Worm (Caenorhabditis elegans) whole organism, L1 larva: ENCODE data around the gene melo-1.

Experiments
- alr-1 ChIP-seq: fragments of 200-800 bp; sonication (Bioruptor generic); optimal IDR thresholded peaks from 2 replicates; lab custom pipeline; 2018; ENCODE audit warnings: borderline replicate concordance, mild to moderate bottlenecking, missing genetic modification characterization, missing compliant biosample characterization
- ama-1 ChIP-seq: fragments of 150-350 bp; optimal IDR thresholded peaks from 2 replicates; lab custom pipeline; 2014
- ceh-88 ChIP-seq: fragments of 200-800 bp; sonication (Bioruptor generic); IDR thresholded peaks from 2 replicates; pipeline ENCODE4 v1.3.6; 2022; ENCODE audit warnings: missing genetic modification characterization, missing compliant biosample characterization
- ceh-90 ChIP-seq: sonication (generic microtip); optimal IDR thresholded peaks from 2 replicates; lab custom pipeline; 2016; ENCODE audit warnings: missing genetic modification characterization, missing compliant biosample characterization
- dsc-1 ChIP-seq: sonication (generic microtip); optimal IDR thresholded peaks from 2 replicates; lab custom pipeline; 2016; ENCODE audit warnings: mild to moderate bottlenecking, missing genetic modification characterization, missing compliant biosample characterization
- efl-1 ChIP-seq, 4 experiments: fragments of 150-350 bp; optimal IDR thresholded peaks in 3 of 4; peaks in 1 of 4; 1 replicate in 1 of 4; 2 replicates in 3 of 4; lab custom pipeline; 2014; ENCODE audit warnings: missing biosample characterization in 2 of 4, missing genetic modification characterization in 2 of 4, missing genetic modification reagents in 2 of 4
- egl-13 ChIP-seq: sonication (generic microtip); optimal IDR thresholded peaks from 2 replicates; lab custom pipeline; 2016; ENCODE audit warnings: missing genotype, missing genetic modification reagents, missing genetic modification characterization, missing compliant biosample characterization
- egl-27 ChIP-seq, 2 experiments: fragments of 150-350 bp in 1 of 2; sonication (generic microtip); optimal IDR thresholded peaks; 3 replicates each; lab custom pipeline; 2017 to 2018; ENCODE audit warnings: missing biosample characterization in 2 of 2, missing genetic modification characterization in 2 of 2, missing genetic modification reagents in 2 of 2
- elt-3 ChIP-seq, 6 experiments: fragments of 150-350 bp in 1 of 6; sonication (generic microtip); optimal IDR thresholded peaks; 2 replicates each; lab custom pipeline; 2017 to 2018; ENCODE audit warnings: missing biosample characterization in 6 of 6, missing genetic modification characterization in 6 of 6, inconsistent platforms in 1 of 6
- ets-5 ChIP-seq: fragments of 200-800 bp; sonication (Bioruptor generic); IDR thresholded peaks from 2 replicates; pipeline ENCODE4 v1.3.6; 2022; ENCODE audit warnings: missing genetic modification characterization, missing compliant biosample characterization
- fkh-4 ChIP-seq: sonication (generic microtip); optimal IDR thresholded peaks from 2 replicates; lab custom pipeline; 2016; ENCODE audit warnings: missing compliant biosample characterization, missing genetic modification characterization, borderline replicate concordance
- hlh-17 ChIP-seq: fragments of 200-800 bp; sonication (Bioruptor generic); optimal IDR thresholded peaks from 2 replicates; lab custom pipeline; 2018; ENCODE audit warnings: missing genetic modification characterization, mild to moderate bottlenecking, missing compliant biosample characterization, moderate library complexity, borderline replicate concordance
- lin-13 ChIP-seq: fragments of 150-350 bp; optimal IDR thresholded peaks from 2 replicates; lab custom pipeline; 2014; ENCODE audit warnings: missing biosample characterization, missing genetic modification reagents, missing genetic modification characterization
- lin-14 ChIP-seq: fragments of 200-800 bp; sonication (Bioruptor generic); optimal IDR thresholded peaks from 2 replicates; lab custom pipeline; 2018; ENCODE audit warnings: mild to moderate bottlenecking, missing genetic modification characterization, moderate library complexity, missing compliant biosample characterization
- lin-15B ChIP-seq: fragments of 150-350 bp; sonication (generic microtip); optimal IDR thresholded peaks from 3 replicates; lab custom pipeline; 2014; ENCODE audit warnings: missing biosample characterization, missing genetic modification characterization
- lin-39 ChIP-seq: fragments of 150-350 bp; optimal IDR thresholded peaks from 2 replicates; lab custom pipeline; 2014; ENCODE audit warnings: missing biosample characterization, missing genetic modification reagents, missing genetic modification characterization
- lsy-2 ChIP-seq, 2 experiments: fragments of 150-350 bp; optimal IDR thresholded peaks; 2 replicates each; lab custom pipeline; 2014; ENCODE audit warnings: missing biosample characterization in 2 of 2, missing genetic modification characterization in 2 of 2
- mef-2 ChIP-seq: fragments of 150-350 bp; optimal IDR thresholded peaks from 2 replicates; lab custom pipeline; 2014; ENCODE audit warnings: missing biosample characterization, missing genetic modification characterization
- nhr-11 ChIP-seq: fragments of 150-350 bp; optimal IDR thresholded peaks from 2 replicates; lab custom pipeline; 2014; ENCODE audit warnings: missing biosample characterization, missing genetic modification characterization
- nhr-20 ChIP-seq: sonication (generic microtip); optimal IDR thresholded peaks from 2 replicates; lab custom pipeline; 2016; ENCODE audit warnings: mild to moderate bottlenecking, missing genetic modification characterization, missing compliant biosample characterization
- nhr-237 ChIP-seq: fragments of 150-350 bp; optimal IDR thresholded peaks from 2 replicates; lab custom pipeline; 2014; ENCODE audit warnings: missing biosample characterization, missing genetic modification characterization
- nhr-28 ChIP-seq: fragments of 150-350 bp; optimal IDR thresholded peaks from 2 replicates; lab custom pipeline; 2014; ENCODE audit warnings: missing biosample characterization, missing genetic modification characterization
- nhr-71 ChIP-seq: sonication (generic microtip); optimal IDR thresholded peaks from 2 replicates; lab custom pipeline; 2016; ENCODE audit warnings: mild to moderate bottlenecking, missing genetic modification characterization, moderate library complexity, missing compliant biosample characterization
- rnt-1 ChIP-seq: sonication (generic microtip); optimal IDR thresholded peaks from 2 replicates; lab custom pipeline; 2016; ENCODE audit warnings: mild to moderate bottlenecking, missing genetic modification characterization, moderate library complexity, missing compliant biosample characterization
- snpc-4 ChIP-seq: fragments of 150-350 bp; optimal IDR thresholded peaks from 2 replicates; lab custom pipeline; 2014; ENCODE audit warnings: missing biosample characterization, missing genetic modification characterization
- sptf-1 ChIP-seq: fragments of 150-350 bp; optimal IDR thresholded peaks from 2 replicates; lab custom pipeline; 2014; ENCODE audit warnings: missing biosample characterization, missing genetic modification characterization
- tbx-2 ChIP-seq: sonication (generic microtip); optimal IDR thresholded peaks from 2 replicates; lab custom pipeline; 2016; ENCODE audit warnings: missing genetic modification characterization, missing compliant biosample characterization
- tlp-1 ChIP-seq: fragments of 150-350 bp; optimal IDR thresholded peaks from 2 replicates; lab custom pipeline; 2014; ENCODE audit warnings: missing biosample characterization, missing genetic modification characterization
- unc-130 ChIP-seq: fragments of 150-350 bp; optimal IDR thresholded peaks from 2 replicates; lab custom pipeline; 2017; ENCODE audit warnings: missing biosample characterization, missing genetic modification characterization, inconsistent platforms
- unc-62 ChIP-seq: fragments of 150-350 bp; optimal IDR thresholded peaks from 2 replicates; lab custom pipeline; 2014; ENCODE audit warnings: missing biosample characterization, missing genetic modification reagents, missing genetic modification characterization
- unc-98 ChIP-seq: fragments of 200-800 bp; sonication (Bioruptor generic); IDR thresholded peaks from 2 replicates; pipeline ENCODE4 v1.3.6; 2022; ENCODE audit warnings: missing genetic modification characterization, missing compliant biosample characterization
- vab-15 ChIP-seq: sonication (generic microtip); optimal IDR thresholded peaks from 2 replicates; lab custom pipeline; 2017; ENCODE audit warnings: missing genotype, mild to moderate bottlenecking, missing genetic modification characterization, missing compliant biosample characterization
- ztf-4 ChIP-seq: fragments of 150-350 bp; optimal IDR thresholded peaks from 2 replicates; lab custom pipeline; 2014; ENCODE audit warnings: missing biosample characterization, missing genetic modification characterization

Gene melo-1

ce11 chrIV:14763938-14764718 lies 22.7 kb upstream of the melo-1 start:
- peak; percentile 79 for TF ChIP-seq ama-1 (lab: Kevin White, UChicago)
- peak; percentile 38 for TF ChIP-seq ztf-4
- TF ChIP-seq ceh-88: peak; percentile 16; the same call in 1 of the 2 replicates
- peak; percentile 17 for TF ChIP-seq rnt-1 (tag; lab: Kevin White, UChicago)
- TF ChIP-seq lin-14 (GFP tag; lab: Kevin White, UChicago): no peak
- TF ChIP-seq unc-62 (GFP tag; lab: Kevin White, UChicago): no peak
- TF ChIP-seq tbx-2 (tag; lab: Kevin White, UChicago): no peak
- peak; percentile 46 for TF ChIP-seq vab-15 (tag; lab: Kevin White, UChicago)
- TF ChIP-seq ets-5 (GFP tag; lab: Robert Waterston, UW): 0 out of 2 replicates have a peak, but pooled peaks have one; percentile 33
- TF ChIP-seq lsy-2 (tag; optimal IDR thresholded peaks at IDR 0.05; lab: Kevin White, UChicago): peak in 1 of 2 experiments; percentile 1
- peak; percentile 45 for TF ChIP-seq nhr-71 (tag; lab: Kevin White, UChicago)
- no peak for TF ChIP-seq efl-1 (optimal IDR thresholded peaks at IDR 0.05; lab: Kevin White, UChicago)
- peak in 1 of 2 experiments; percentile 18 for TF ChIP-seq efl-1 (GFP tag; optimal IDR thresholded peaks at IDR 0.05 in 1 of 2; lab: Kevin White, UChicago)
- TF ChIP-seq mef-2: no peak

- TF ChIP-seq egl-27 (tag; optimal IDR thresholded peaks at IDR 0.05; lab: Kevin White, UChicago) (no peak), unc-130 (tag; lab: Kevin White, UChicago) (no peak)
- TF ChIP-seq, all 84 proteins: peak for 0
These were observed 22.1 kb upstream of the melo-1 start for ce11 chrIV:14764719-14765173.

ce11 chrIV:14765336-14765735 lies 21.5 kb upstream of the melo-1 start, which contains the start of gene Y57G11C.5:
Gene Y57G11C.5 (minus strand): TSS chrIV:14765436.
- no peak for TF ChIP-seq dsc-1
- TF ChIP-seq lin-15B (tag; lab: Kevin White, UChicago): no peak
- TF ChIP-seq ceh-90 (tag; lab: Kevin White, UChicago): no peak
- TF ChIP-seq nhr-28 (tag; lab: Kevin White, UChicago): no peak
- TF ChIP-seq unc-98 (GFP tag; lab: Robert Waterston, UW): no peak
- no peak for TF ChIP-seq egl-13
- no peak for TF ChIP-seq lin-39 (tag; lab: Kevin White, UChicago)
- TF ChIP-seq nhr-20 (tag; lab: Kevin White, UChicago): no peak
- TF ChIP-seq unc-62 (GFP tag; lab: Kevin White, UChicago): no peak
- no peak for TF ChIP-seq alr-1
- TF ChIP-seq fkh-4 (tag; lab: Kevin White, UChicago): no peak
- TF ChIP-seq sptf-1 (tag; lab: Kevin White, UChicago): no peak
- no peak for TF ChIP-seq tlp-1 (tag; lab: Kevin White, UChicago)
- TF ChIP-seq nhr-237 (tag; lab: Kevin White, UChicago): no peak
- TF ChIP-seq nhr-11 (tag; lab: Kevin White, UChicago): no peak
- TF ChIP-seq snpc-4 (tag; lab: Kevin White, UChicago): no peak
- TF ChIP-seq ama-1 (lab: Kevin White, UChicago): no peak
- TF ChIP-seq elt-3 (tag; optimal IDR thresholded peaks at IDR 0.05; lab: Kevin White, UChicago): no peak
- no peak for TF ChIP-seq nhr-71 (tag; lab: Kevin White, UChicago)

ce11 chrIV:14766382-14766781 lies 20.4 kb upstream of the melo-1 start, which contains the start of gene vti-1:
Gene vti-1 (minus strand): TSS chrIV:14766665.
- TF ChIP-seq hlh-17 (GFP tag; lab: Kevin White, UChicago) (no peak), nhr-28 (tag; lab: Kevin White, UChicago) (no peak), lin-13 (GFP tag; lab: Kevin White, UChicago) (no peak)
